Worm (Caenorhabditis elegans) whole organism, mixed stage, embryonic: ENCODE results near the gene F35C11.4.

ENCODE experiments used
- blmp-1 ChIP-seq: fragments of 150-350 bp; optimal IDR thresholded peaks from 2 replicates; lab custom pipeline; 2014; ENCODE audit warnings: missing biosample characterization, missing genetic modification characterization
- ceh-43 ChIP-seq: fragments of 200-800 bp; sonication (Bioruptor generic); optimal IDR thresholded peaks from 2 replicates; lab custom pipeline; 2018; ENCODE audit warnings: mild to moderate bottlenecking, missing genetic modification characterization, moderate library complexity, missing compliant biosample characterization
- elt-1 ChIP-seq: sonication (generic microtip); optimal IDR thresholded peaks from 2 replicates; lab custom pipeline; 2017; ENCODE audit warnings: missing genetic modification characterization, mild to moderate bottlenecking, missing compliant biosample characterization, antibody characterized with exemption, moderate library complexity, borderline replicate concordance; ENCODE audit not compliant: insufficient read depth
- lin-13 ChIP-seq: fragments of 150-350 bp; optimal IDR thresholded peaks from 2 replicates; lab custom pipeline; 2014; ENCODE audit warnings: missing biosample characterization, missing genetic modification characterization
- lsy-2 ChIP-seq: fragments of 150-350 bp; optimal IDR thresholded peaks from 2 replicates; lab custom pipeline; 2014; ENCODE audit warnings: missing biosample characterization, missing genetic modification characterization
- mep-1 ChIP-seq: fragments of 150-350 bp; optimal IDR thresholded peaks from 2 replicates; lab custom pipeline; 2017; ENCODE audit warnings: missing biosample characterization, missing genetic modification reagents, missing genetic modification characterization, inconsistent platforms
- nhr-2 ChIP-seq: fragments of 150-350 bp; optimal IDR thresholded peaks from 2 replicates; lab custom pipeline; 2014; ENCODE audit warnings: missing biosample characterization, missing genetic modification characterization
- nhr-237 ChIP-seq: fragments of 150-350 bp; optimal IDR thresholded peaks from 2 replicates; lab custom pipeline; 2014; ENCODE audit warnings: missing biosample characterization, missing genetic modification characterization
- nhr-28 ChIP-seq: fragments of 150-350 bp; optimal IDR thresholded peaks from 2 replicates; lab custom pipeline; 2014; ENCODE audit warnings: missing biosample characterization, missing genetic modification characterization
- snpc-4 ChIP-seq: fragments of 150-350 bp; optimal IDR thresholded peaks from 2 replicates; lab custom pipeline; 2014; ENCODE audit warnings: missing biosample characterization, missing genetic modification characterization
- unc-39 ChIP-seq: fragments of 150-350 bp; optimal IDR thresholded peaks from 2 replicates; lab custom pipeline; 2014; ENCODE audit warnings: missing biosample characterization, missing genetic modification characterization

ce11 chrII:8225914-8226313, 22.9 kb upstream of the F35C11.4 start:
- TF ChIP-seq blmp-1 (tag; lab: Kevin White, UChicago) (no peak), unc-39 (tag; lab: Kevin White, UChicago) (no peak), mep-1 (tag; lab: Kevin White, UChicago) (no peak), snpc-4 (tag; lab: Kevin White, UChicago) (no peak), lin-13 (tag; lab: Kevin White, UChicago) (no peak), lsy-2 (tag; lab: Kevin White, UChicago) (no peak), nhr-237 (tag; lab: Kevin White, UChicago) (no peak), nhr-28 (tag; lab: Kevin White, UChicago) (no peak), ceh-43 (GFP tag; lab: Kevin White, UChicago) (no peak), nhr-2 (tag; lab: Kevin White, UChicago) (no peak), elt-1 (no peak)
